Worm (Caenorhabditis elegans): Measurements from ENCODE around the gene ptp-2.

DNA sequence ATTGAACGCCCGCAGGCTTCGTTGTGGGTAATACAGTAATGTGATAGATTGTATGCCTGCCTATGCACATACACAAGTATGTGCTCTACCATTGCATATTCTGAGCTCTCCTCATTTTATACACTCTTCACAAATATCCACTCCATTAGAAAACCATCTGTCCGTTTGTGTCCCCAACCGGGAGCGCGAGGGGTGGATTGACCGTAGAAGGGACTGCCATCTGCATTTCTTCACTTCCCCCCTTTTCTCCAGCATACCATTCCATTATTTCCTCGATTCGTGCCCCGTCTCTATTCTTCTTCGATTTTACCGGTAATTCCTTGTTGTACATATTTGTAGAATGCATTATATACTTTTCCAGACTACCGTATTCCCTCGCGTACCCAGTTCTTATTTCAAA lies 14.7 kb downstream of the ptp-2 start:
- TF ChIP-seq ceh-22 (tag; optimal IDR thresholded peaks at IDR 0.05) (no peak), pha-4 (tag; optimal IDR thresholded peaks at IDR 0.05) (no peak), hlh-13 (GFP tag; optimal IDR thresholded peaks at IDR 0.05) (no peak)

Measured in whole organism, late embryonic.